Fruit fly (Drosophila melanogaster): ENCODE data around the gene CG15536.

CG15536 gene

DNA sequence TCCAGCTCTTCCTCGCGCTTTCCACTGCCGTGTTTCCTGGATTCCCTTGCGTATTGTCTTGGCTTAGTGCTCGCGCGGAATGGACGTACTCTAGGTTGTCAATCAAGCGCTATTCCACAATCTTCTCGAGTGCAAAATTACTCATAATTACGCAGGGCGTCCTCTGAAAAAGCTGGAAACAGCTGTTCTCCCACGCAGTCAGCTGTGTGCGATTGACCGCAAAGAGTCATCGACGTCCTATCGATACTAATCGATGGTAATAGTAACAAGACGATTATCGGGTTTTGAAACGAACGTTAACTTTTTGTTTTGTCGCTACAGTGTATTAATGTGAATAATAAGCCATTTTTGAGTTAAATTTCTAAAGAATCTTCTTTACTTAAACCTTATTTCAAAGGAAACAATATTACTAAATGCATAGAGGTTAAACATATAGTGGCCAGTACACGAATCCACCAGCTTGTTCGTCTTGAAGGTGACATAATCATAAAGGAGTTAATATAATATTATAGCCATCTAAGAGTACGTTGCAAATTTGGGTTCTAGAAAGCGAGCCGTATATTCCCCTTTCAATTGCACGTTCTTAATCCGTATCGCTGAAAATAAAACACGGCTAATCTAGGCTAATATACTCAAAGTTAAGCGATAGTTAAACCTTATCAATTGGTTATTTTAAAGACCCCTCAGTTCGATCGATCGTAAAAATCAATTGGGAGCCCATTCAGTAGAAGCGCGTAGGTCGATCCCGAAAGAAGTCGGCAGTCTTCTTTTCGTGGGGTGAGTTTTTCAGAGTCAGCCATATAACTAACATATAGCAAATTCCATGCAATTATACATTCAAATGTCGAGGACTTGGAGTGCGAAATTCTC is 34.3 kb upstream of the CG15536 start, which contains the start of the genes CG2224 and CDase:
CG2224 (minus strand) TSS at position 235 of the 870 bp plus-strand sequence.
CDase (plus strand) TSS at position 456 of the 870 bp plus-strand sequence.
- TF ChIP-seq foxo (GFP tag; optimal IDR thresholded peaks at IDR 0.05) = no peak
- TF ChIP-seq CG32264 (GFP tag; optimal IDR thresholded peaks at IDR 0.05) = no peak
- TF ChIP-seq CrebA (GFP tag; optimal IDR thresholded peaks at IDR 0.05; ENCODE audit: borderline replicate concordance) = no peak
- no peak for TF ChIP-seq brk (GFP tag; optimal IDR thresholded peaks at IDR 0.05)
- TF ChIP-seq Myc (optimal IDR thresholded peaks at IDR 0.05) = no peak
- no peak for TF ChIP-seq psq (GFP tag; optimal IDR thresholded peaks at IDR 0.05)
- TF ChIP-seq Vsx2 (GFP tag; optimal IDR thresholded peaks at IDR 0.05; ENCODE audit: partially characterized antibody) = no peak
- no peak for TF ChIP-seq Hr78 (GFP tag; optimal IDR thresholded peaks at IDR 0.05)
- no peak for TF ChIP-seq jim (GFP tag; optimal IDR thresholded peaks at IDR 0.05)
- TF ChIP-seq Jra (GFP tag; optimal IDR thresholded peaks at IDR 0.05) = no peak
- no peak for TF ChIP-seq dl (GFP tag; optimal IDR thresholded peaks at IDR 0.05; ENCODE audit: insufficient read depth in 1 of 2, partially characterized antibody in 2 of 2)
- no peak for TF ChIP-seq fru (GFP tag; optimal IDR thresholded peaks at IDR 0.05)
- TF ChIP-seq Rel (GFP tag; optimal IDR thresholded peaks at IDR 0.05) = no peak
- no peak for TF ChIP-seq Rel (tag; optimal IDR thresholded peaks at IDR 0.05)
- TF ChIP-seq sv (GFP tag; optimal IDR thresholded peaks at IDR 0.05) = no peak
- TF ChIP-seq ey (GFP tag; optimal IDR thresholded peaks at IDR 0.05) = no peak
- TF ChIP-seq dmrt93B (GFP tag; optimal IDR thresholded peaks at IDR 0.05) = no peak

DNA sequence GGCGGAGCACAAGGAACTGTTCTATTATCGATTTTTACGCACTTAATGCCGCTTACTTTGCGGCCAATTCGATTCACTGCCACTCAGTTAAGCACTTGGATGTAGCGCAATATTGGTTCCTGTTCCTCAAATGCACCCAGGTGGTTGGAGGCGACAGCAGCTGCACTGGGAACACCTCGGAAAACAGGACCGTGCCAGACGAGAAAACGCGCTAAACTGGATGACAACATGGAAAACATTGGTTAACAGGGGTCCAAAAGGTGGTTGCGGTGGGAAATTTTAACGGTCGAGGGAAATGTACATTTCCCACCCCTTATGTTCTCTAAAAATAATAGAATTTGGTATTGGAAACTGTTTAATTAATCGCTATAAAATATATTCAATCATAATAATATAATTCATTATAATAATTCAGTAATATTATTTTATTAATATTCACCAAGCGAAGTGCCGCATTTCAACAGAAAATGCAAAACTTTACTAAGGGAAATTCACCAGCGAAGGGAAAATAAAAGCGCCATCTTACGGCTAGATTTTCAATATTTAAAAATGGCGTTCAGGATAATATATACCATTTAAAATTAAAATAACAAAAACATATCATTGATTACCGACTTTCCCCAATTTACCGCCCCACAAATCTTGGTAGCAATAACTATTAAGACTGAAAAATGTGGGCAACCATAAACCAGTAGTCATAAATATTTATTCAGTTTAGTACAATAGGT is 31.0 kb upstream of the CG15536 start, which contains the start of gene aralar1:
aralar1 (minus strand) TSS at position 51 of the 728 bp plus-strand sequence.
- TF ChIP-seq Myc (optimal IDR thresholded peaks at IDR 0.05) = no peak
- no peak for TF ChIP-seq OdsH (GFP tag; optimal IDR thresholded peaks at IDR 0.05)
- TF ChIP-seq foxo (GFP tag; optimal IDR thresholded peaks at IDR 0.05) = no peak
- TF ChIP-seq Dif (GFP tag; optimal IDR thresholded peaks at IDR 0.05; ENCODE audit: partially characterized antibody) = no peak
- no peak for TF ChIP-seq tai (GFP tag; optimal IDR thresholded peaks at IDR 0.05)
- no peak for TF ChIP-seq br (GFP tag; optimal IDR thresholded peaks at IDR 0.05)
- no peak for TF ChIP-seq usp (GFP tag; optimal IDR thresholded peaks at IDR 0.05)
- TF ChIP-seq Dfd (GFP tag; optimal IDR thresholded peaks at IDR 0.05) = no peak
- TF ChIP-seq CrebA (GFP tag; optimal IDR thresholded peaks at IDR 0.05; ENCODE audit: borderline replicate concordance) = no peak
- no peak for TF ChIP-seq jim (GFP tag; optimal IDR thresholded peaks at IDR 0.05)
- TF ChIP-seq Hnf4 (GFP tag; optimal IDR thresholded peaks at IDR 0.05) = no peak
- no peak for TF ChIP-seq HLH106 (tag; optimal IDR thresholded peaks at IDR 0.05)
- TF ChIP-seq Vsx2 (GFP tag; optimal IDR thresholded peaks at IDR 0.05; ENCODE audit: partially characterized antibody) = no peak
- no peak for TF ChIP-seq Abd-B (GFP tag; optimal IDR thresholded peaks at IDR 0.05)

DNA sequence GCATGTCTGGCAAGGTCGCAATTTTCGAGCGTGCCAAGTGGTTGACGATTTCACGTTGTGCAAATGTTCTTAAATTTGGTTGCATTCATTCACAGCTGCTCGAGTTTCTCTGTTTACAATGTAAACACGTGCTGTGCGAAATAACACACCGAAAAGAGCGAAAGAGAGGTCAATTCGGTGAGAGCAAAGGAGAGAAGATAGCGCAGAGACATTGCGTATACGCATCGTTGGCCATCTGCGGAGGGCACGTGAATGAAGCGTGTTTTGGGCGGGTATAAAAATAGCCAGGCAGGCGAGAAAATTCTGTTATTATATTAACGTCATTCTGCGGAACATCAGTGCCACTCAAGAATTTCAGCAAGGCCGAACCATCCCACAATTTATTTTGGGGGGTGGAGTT is 29.5 kb upstream of the CG15536 start:
- peak in 1 of 2 experiments; percentile 52 for TF ChIP-seq foxo (GFP tag; optimal IDR thresholded peaks at IDR 0.05)
- no peak for TF ChIP-seq brk (GFP tag; optimal IDR thresholded peaks at IDR 0.05)
- peak; percentile 39 for TF ChIP-seq CG32264 (GFP tag; optimal IDR thresholded peaks at IDR 0.05)
- TF ChIP-seq br (GFP tag; optimal IDR thresholded peaks at IDR 0.05) = peak; percentile 19
- peak; percentile 34 for TF ChIP-seq OdsH (GFP tag; optimal IDR thresholded peaks at IDR 0.05)
- TF ChIP-seq fru (GFP tag; optimal IDR thresholded peaks at IDR 0.05) = peak; percentile 60
- TF ChIP-seq Hr83 (GFP tag; optimal IDR thresholded peaks at IDR 0.05; ENCODE audit: poor library complexity, severe bottlenecking) = peak; percentile 99
- no peak for TF ChIP-seq Dfd (GFP tag; optimal IDR thresholded peaks at IDR 0.05)
- TF ChIP-seq lola (GFP tag; optimal IDR thresholded peaks at IDR 0.05) = no peak
- TF ChIP-seq Hnf4 (GFP tag; optimal IDR thresholded peaks at IDR 0.05) = no peak
- peak; percentile 59 for TF ChIP-seq rgr (GFP tag; optimal IDR thresholded peaks at IDR 0.05)
- TF ChIP-seq h (GFP tag; optimal IDR thresholded peaks at IDR 0.05) = peak; percentile 81
- peak; percentile 41 for TF ChIP-seq HLH106 (tag; optimal IDR thresholded peaks at IDR 0.05)
- TF ChIP-seq jim (GFP tag; optimal IDR thresholded peaks at IDR 0.05) = peak; percentile 45
- no peak for TF ChIP-seq Rel (GFP tag; optimal IDR thresholded peaks at IDR 0.05)
- TF ChIP-seq Rel (tag; optimal IDR thresholded peaks at IDR 0.05) = peak; percentile 8

DNA sequence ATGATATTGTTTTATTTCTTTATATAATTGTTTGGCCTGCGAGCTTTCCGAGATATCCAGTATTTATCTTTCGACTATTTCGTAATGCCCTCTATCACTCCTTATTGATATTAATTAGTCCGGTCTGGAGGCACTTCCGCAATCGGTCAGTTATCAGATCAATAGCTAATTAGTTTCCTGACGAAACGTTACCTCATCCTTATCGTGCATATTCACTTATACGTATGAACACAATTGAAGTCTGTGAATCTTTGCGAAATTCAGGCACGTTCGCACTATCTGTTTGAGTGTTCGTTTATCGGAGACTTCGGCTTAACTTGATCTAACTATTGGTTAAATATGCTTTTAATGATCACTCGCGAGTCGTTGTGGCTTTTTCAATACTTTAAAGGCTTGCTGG is 28.3 kb upstream of the CG15536 start:
- TF ChIP-seq sage (GFP tag; optimal IDR thresholded peaks at IDR 0.05) (no peak), Rel (GFP tag; optimal IDR thresholded peaks at IDR 0.05) (no peak), Rel (tag; optimal IDR thresholded peaks at IDR 0.05) (no peak), HLH106 (tag; optimal IDR thresholded peaks at IDR 0.05) (no peak), GATAd (GFP tag; optimal IDR thresholded peaks at IDR 0.05) (no peak), ey (GFP tag; optimal IDR thresholded peaks at IDR 0.05) (no peak), N (GFP tag; optimal IDR thresholded peaks at IDR 0.05) (no peak), h (GFP tag; optimal IDR thresholded peaks at IDR 0.05) (no peak), lola (GFP tag; optimal IDR thresholded peaks at IDR 0.05) (no peak), Jra (GFP tag; optimal IDR thresholded peaks at IDR 0.05) (no peak), foxo (GFP tag; optimal IDR thresholded peaks at IDR 0.05) (no peak)

Data from whole organism, wandering third instar larva.